Fruit fly (Drosophila melanogaster) whole organism, wandering third instar larva: Measurements from ENCODE around the gene tsl.

ENCODE experiments used
- Abd-B ChIP-seq: fragments of >200 bp; optimal IDR thresholded peaks from 2 replicates; lab custom pipeline; 2017; ENCODE audit warnings: missing biosample characterization, missing genetic modification characterization
- CG9705 ChIP-seq: fragments of 200-800 bp; sonication (Bioruptor generic); optimal IDR thresholded peaks from 2 replicates; lab custom pipeline; 2018; ENCODE audit warnings: missing biosample characterization, mild to moderate bottlenecking, missing genetic modification characterization
- CrebA ChIP-seq: fragments of 200-800 bp; sonication (Bioruptor generic); optimal IDR thresholded peaks from 2 replicates; lab custom pipeline; 2016; ENCODE audit warnings: missing biosample characterization, mild to moderate bottlenecking, missing genetic modification characterization, borderline replicate concordance
- Dif ChIP-seq: fragments of 200-275, 200-300 bp; sonication (Bioruptor generic); optimal IDR thresholded peaks from 2 replicates; lab custom pipeline; 2018; ENCODE audit warnings: missing biosample characterization, missing genetic modification characterization; ENCODE audit not compliant: partially characterized antibody
- GATAd ChIP-seq: sonication (Bioruptor generic); optimal IDR thresholded peaks from 2 replicates; lab custom pipeline; 2016; ENCODE audit warnings: missing biosample characterization, missing genetic modification characterization
- HLH106 ChIP-seq: fragments of 200-800 bp; optimal IDR thresholded peaks from 3 replicates; lab custom pipeline; 2019; ENCODE audit warnings: missing biosample characterization, mild to moderate bottlenecking, missing genetic modification characterization, moderate library complexity
- Hnf4 ChIP-seq: fragments of 200-800 bp; sonication (Bioruptor generic); optimal IDR thresholded peaks from 2 replicates; lab custom pipeline; 2016; ENCODE audit warnings: missing biosample characterization, mild to moderate bottlenecking, missing genetic modification characterization
- Hr83 ChIP-seq: fragments of 200-300 bp; sonication (Bioruptor generic); optimal IDR thresholded peaks from 2 replicates; lab custom pipeline; 2016; ENCODE audit warnings: missing biosample characterization, mild to moderate bottlenecking, missing genetic modification characterization, moderate library complexity; ENCODE audit not compliant: poor library complexity, severe bottlenecking
- Jra ChIP-seq: sonication (Bioruptor generic); optimal IDR thresholded peaks from 2 replicates; lab custom pipeline; 2016; ENCODE audit warnings: missing biosample characterization, missing genetic modification characterization
- N ChIP-seq: fragments of >200 bp; optimal IDR thresholded peaks from 2 replicates; lab custom pipeline; 2018; ENCODE audit warnings: missing biosample characterization, missing external identifiers, missing genetic modification characterization
- Rel ChIP-seq, 2 experiments: fragments of 200-800 bp; sonication (Bioruptor generic) in 1 of 2; optimal IDR thresholded peaks; 2 replicates in 1 of 2; 3 replicates in 1 of 2; lab custom pipeline; 2016 to 2019; ENCODE audit warnings: mild to moderate bottlenecking in 2 of 2, missing biosample characterization in 2 of 2, missing genetic modification characterization in 2 of 2, moderate library complexity in 1 of 2
- Sp1 ChIP-seq: fragments of 200-800 bp; sonication (Bioruptor generic); optimal IDR thresholded peaks from 3 replicates; lab custom pipeline; 2019; ENCODE audit warnings: missing biosample characterization, mild to moderate bottlenecking, missing genetic modification characterization, moderate library complexity
- Vsx2 ChIP-seq: fragments of 200-300, 225-300 bp; sonication (Bioruptor generic); optimal IDR thresholded peaks from 2 replicates; lab custom pipeline; 2018; ENCODE audit warnings: missing biosample characterization, missing genetic modification characterization; ENCODE audit not compliant: partially characterized antibody
- br ChIP-seq: fragments of 200-800 bp; sonication (Bioruptor generic); optimal IDR thresholded peaks from 2 replicates; lab custom pipeline; 2016; ENCODE audit warnings: missing biosample characterization, missing genetic modification characterization
- brk ChIP-seq: fragments of 200-800 bp; sonication (Bioruptor generic); optimal IDR thresholded peaks from 2 replicates; lab custom pipeline; 2016; ENCODE audit warnings: missing biosample characterization, mild to moderate bottlenecking, missing genetic modification characterization
- fru ChIP-seq: fragments of 200-800 bp; sonication (Bioruptor generic); optimal IDR thresholded peaks from 3 replicates; lab custom pipeline; 2016; ENCODE audit warnings: missing biosample characterization, mild to moderate bottlenecking, missing genetic modification characterization
- h ChIP-seq: fragments of 200-800 bp; sonication (Bioruptor generic); optimal IDR thresholded peaks from 3 replicates; lab custom pipeline; 2016; ENCODE audit warnings: missing biosample characterization, mild to moderate bottlenecking, missing genetic modification characterization
- jim ChIP-seq: fragments of 175-275, 200-325 bp; sonication (Bioruptor generic); optimal IDR thresholded peaks from 2 replicates; lab custom pipeline; 2016; ENCODE audit warnings: missing biosample characterization, mild to moderate bottlenecking, missing genetic modification characterization
- lola ChIP-seq: fragments of >200 bp; optimal IDR thresholded peaks from 2 replicates; lab custom pipeline; 2017; ENCODE audit warnings: missing biosample characterization, missing genetic modification characterization
- pan ChIP-seq: fragments of >200 bp; optimal IDR thresholded peaks from 2 replicates; lab custom pipeline; 2017
- psq ChIP-seq: fragments of 200-800 bp; sonication (Bioruptor generic); optimal IDR thresholded peaks from 3 replicates; lab custom pipeline; 2017; ENCODE audit warnings: missing biosample characterization, mild to moderate bottlenecking, missing genetic modification characterization, moderate library complexity
- rgr ChIP-seq: fragments of 200-800 bp; sonication (Bioruptor generic); optimal IDR thresholded peaks from 3 replicates; lab custom pipeline; 2016; ENCODE audit warnings: missing biosample characterization, mild to moderate bottlenecking, missing genetic modification characterization
- sage ChIP-seq: fragments of 200-800 bp; sonication (Bioruptor generic); optimal IDR thresholded peaks from 2 replicates; lab custom pipeline; 2016; ENCODE audit warnings: missing biosample characterization, mild to moderate bottlenecking, missing genetic modification characterization
- sv ChIP-seq: fragments of 200-800 bp; sonication (Bioruptor generic); optimal IDR thresholded peaks from 3 replicates; lab custom pipeline; 2016; ENCODE audit warnings: missing biosample characterization, missing genetic modification characterization
- usp ChIP-seq: fragments of >200 bp; optimal IDR thresholded peaks from 2 replicates; lab custom pipeline; 2017; ENCODE audit warnings: missing biosample characterization, missing genetic modification characterization
- woc ChIP-seq: sonication (Bioruptor generic); optimal IDR thresholded peaks from 2 replicates; lab custom pipeline; 2016; ENCODE audit warnings: missing biosample characterization, mild to moderate bottlenecking, missing genetic modification characterization

The tsl gene

dm6 chr3R:21758145-21758856, 24.0 kb downstream of the tsl start, which contains the start of gene CG42335:
Gene CG42335, plus strand, starts transcription at chr3R:21758764.
- TF ChIP-seq woc (no peak), jim (GFP tag; lab: Kevin White, UChicago) (no peak), h (GFP tag; lab: Kevin White, UChicago) (peak; percentile 43), Vsx2 (GFP tag; lab: Kevin White, UChicago) (no peak), Rel (GFP tag; optimal IDR thresholded peaks at IDR 0.05; lab: Kevin White, UChicago) (no peak), Rel (tag; optimal IDR thresholded peaks at IDR 0.05; lab: Kevin White, UChicago) (peak; percentile 64)

dm6 chr3R:21757550-21757949, 24.8 kb downstream of the tsl start:
- TF ChIP-seq lola (GFP tag; lab: Kevin White, UChicago) (no peak), sv (GFP tag; lab: Kevin White, UChicago) (no peak), HLH106 (tag; lab: Kevin White, UChicago) (no peak), Vsx2 (GFP tag; lab: Kevin White, UChicago) (no peak), rgr (GFP tag; lab: Kevin White, UChicago) (no peak), psq (GFP tag; lab: Kevin White, UChicago) (no peak), usp (GFP tag; lab: Kevin White, UChicago) (no peak), Sp1 (no peak), woc (no peak), GATAd (no peak), CrebA (GFP tag; lab: Kevin White, UChicago) (no peak), CG9705 (GFP tag; lab: Kevin White, UChicago) (no peak), Jra (no peak)

- TF ChIP-seq woc (no peak), Rel (GFP tag; optimal IDR thresholded peaks at IDR 0.05; lab: Kevin White, UChicago) (no peak), Rel (tag; optimal IDR thresholded peaks at IDR 0.05; lab: Kevin White, UChicago) (peak; percentile 33), CrebA (GFP tag; lab: Kevin White, UChicago) (peak; percentile 19), br (GFP tag; lab: Kevin White, UChicago) (peak; percentile 48), brk (GFP tag; lab: Kevin White, UChicago) (no peak)
Measured at dm6 chr3R:21753974-21754373, 28.4 kb downstream of the tsl start, which contains the start of gene CG31198. Gene CG31198, plus strand, starts transcription at chr3R:21754324.

dm6 chr3R:21753099-21753498, 29.2 kb downstream of the tsl start:
- no peak for TF ChIP-seq Dif
- TF ChIP-seq GATAd: no peak
- TF ChIP-seq CrebA (GFP tag; lab: Kevin White, UChicago): no peak
- no peak for TF ChIP-seq usp (GFP tag; lab: Kevin White, UChicago)
- no peak for TF ChIP-seq Jra
- TF ChIP-seq N (GFP tag; lab: Kevin White, UChicago): no peak

dm6 chr3R:21748954-21749920, 33.1 kb downstream of the tsl start, which contains the start of gene CG31233:
Gene CG31233, plus strand, starts transcription at chr3R:21749853.
- TF ChIP-seq pan (lab: Kevin White, UChicago): no peak
- TF ChIP-seq fru (GFP tag; lab: Kevin White, UChicago): no peak
- no peak for TF ChIP-seq br (GFP tag; lab: Kevin White, UChicago)
- no peak for TF ChIP-seq Hr83
- no peak for TF ChIP-seq Jra
- TF ChIP-seq Abd-B (GFP tag; lab: Kevin White, UChicago): no peak
- TF ChIP-seq psq (GFP tag; lab: Kevin White, UChicago): no peak
- TF ChIP-seq CG9705 (GFP tag; lab: Kevin White, UChicago): no peak
- TF ChIP-seq Hnf4 (GFP tag; lab: Kevin White, UChicago): no peak
- no peak for TF ChIP-seq Dif
- TF ChIP-seq, all 38 proteins: peak for 0

- no peak for TF ChIP-seq br (GFP tag; lab: Kevin White, UChicago)
- TF ChIP-seq Jra: no peak
- no peak for TF ChIP-seq Hnf4 (GFP tag; lab: Kevin White, UChicago)
- TF ChIP-seq woc: no peak
- TF ChIP-seq fru (GFP tag; lab: Kevin White, UChicago): no peak
- TF ChIP-seq Rel (GFP tag; optimal IDR thresholded peaks at IDR 0.05; lab: Kevin White, UChicago): no peak
- TF ChIP-seq Rel (tag; optimal IDR thresholded peaks at IDR 0.05; lab: Kevin White, UChicago): no peak
- TF ChIP-seq Abd-B (GFP tag; lab: Kevin White, UChicago): no peak
- no peak for TF ChIP-seq sv (GFP tag; lab: Kevin White, UChicago)
- no peak for TF ChIP-seq sage (GFP tag; lab: Kevin White, UChicago)
Measured at dm6 chr3R:21745887-21746286, 36.4 kb downstream of the tsl start.
